Worm (Caenorhabditis elegans) whole organism, L2 larva: Measurements from ENCODE around the gene C01G10.4.

Source experiments
- C34F6.9 ChIP-seq: fragments of 150-350 bp; optimal IDR thresholded peaks from 2 replicates; lab custom pipeline; 2014; ENCODE audit warnings: missing biosample characterization, missing genetic modification characterization
- ama-1 ChIP-seq: fragments of 150-350 bp; optimal IDR thresholded peaks from 2 replicates; lab custom pipeline; 2018; ENCODE audit warnings: inconsistent platforms
- ceh-82 ChIP-seq: fragments of 150-350 bp; optimal IDR thresholded peaks from 2 replicates; lab custom pipeline; 2014; ENCODE audit warnings: missing biosample characterization, missing genetic modification characterization
- lin-39 ChIP-seq: fragments of 150-350 bp; optimal IDR thresholded peaks from 2 replicates; lab custom pipeline; 2014; ENCODE audit warnings: missing biosample characterization, missing genetic modification reagents, missing genetic modification characterization
- lsy-2 ChIP-seq, 2 experiments: fragments of 150-350 bp in 1 of 2; sonication (generic microtip) in 1 of 2; optimal IDR thresholded peaks; 2 replicates each; lab custom pipeline; 2014 to 2017; ENCODE audit warnings: missing biosample characterization in 2 of 2, missing genetic modification characterization in 2 of 2
- nhr-10 ChIP-seq: sonication (generic microtip); optimal IDR thresholded peaks from 2 replicates; lab custom pipeline; 2017; ENCODE audit warnings: missing biosample characterization, missing genetic modification characterization
- nhr-21 ChIP-seq: fragments of 150-350 bp; optimal IDR thresholded peaks from 2 replicates; lab custom pipeline; 2014; ENCODE audit warnings: missing biosample characterization, missing genetic modification characterization
- nhr-77 ChIP-seq: fragments of 150-350 bp; optimal IDR thresholded peaks from 2 replicates; lab custom pipeline; 2014; ENCODE audit warnings: missing biosample characterization, missing genetic modification characterization
- peb-1 ChIP-seq: fragments of 150-350 bp; optimal IDR thresholded peaks from 2 replicates; lab custom pipeline; 2014; ENCODE audit warnings: missing biosample characterization, missing genetic modification characterization
- snpc-4 ChIP-seq: fragments of 150-350 bp; optimal IDR thresholded peaks from 2 replicates; lab custom pipeline; 2014; ENCODE audit warnings: missing biosample characterization, missing genetic modification characterization
- zag-1 ChIP-seq: fragments of 150-350 bp; optimal IDR thresholded peaks from 2 replicates; lab custom pipeline; 2014; ENCODE audit warnings: missing biosample characterization, missing genetic modification characterization

DNA sequence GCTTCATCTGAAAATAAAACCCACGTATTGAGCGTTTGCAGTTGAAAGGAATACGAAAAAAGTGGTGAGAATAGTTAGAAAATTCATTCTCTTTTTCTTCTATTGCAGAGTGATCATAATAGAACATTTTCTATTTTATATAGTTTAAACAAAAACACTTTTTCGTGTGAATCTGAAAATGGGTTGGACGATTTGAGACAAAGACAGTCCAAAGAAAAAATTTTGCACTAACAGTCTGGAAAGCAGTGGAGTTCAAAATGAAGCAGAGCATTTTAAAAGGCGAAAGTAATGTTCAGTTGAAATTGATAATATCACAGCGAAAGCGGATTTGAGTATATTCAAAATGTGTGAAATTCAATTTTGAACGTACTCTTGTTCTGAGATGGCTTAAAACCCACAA lies 927 bp upstream of the C01G10.4 start, which contains the start of gene C01G10.18:
- no peak for TF ChIP-seq lin-39 (tag; lab: Kevin White, UChicago)
- no peak for TF ChIP-seq peb-1 (tag; lab: Kevin White, UChicago)
- TF ChIP-seq ama-1 (lab: Kevin White, UChicago), result no peak
- TF ChIP-seq zag-1 (tag; lab: Kevin White, UChicago), result no peak
- no peak for TF ChIP-seq nhr-10
- TF ChIP-seq snpc-4, result no peak
- TF ChIP-seq C34F6.9 (tag; lab: Kevin White, UChicago), result no peak
- no peak for TF ChIP-seq lsy-2 (tag; optimal IDR thresholded peaks at IDR 0.05; lab: Kevin White, UChicago)
- no peak for TF ChIP-seq ceh-82 (tag; lab: Kevin White, UChicago)
- no peak for TF ChIP-seq nhr-77
- no peak for TF ChIP-seq nhr-21
